Worm (Caenorhabditis elegans) whole organism, L2 larva: ENCODE data around the gene T05A7.6.

Experiments used
- R02D3.7 ChIP-seq: fragments of 150-350 bp; optimal IDR thresholded peaks from 2 replicates; lab custom pipeline; 2014; ENCODE audit warnings: missing biosample characterization, missing genetic modification characterization
- egl-27 ChIP-seq: sonication (generic microtip); optimal IDR thresholded peaks from 3 replicates; lab custom pipeline; 2017; ENCODE audit warnings: missing biosample characterization, missing genetic modification reagents, missing genetic modification characterization
- fos-1 ChIP-seq: fragments of 150-350 bp; optimal IDR thresholded peaks from 2 replicates; lab custom pipeline; 2014; ENCODE audit warnings: missing biosample characterization, missing genetic modification characterization
- mdl-1 ChIP-seq, 2 experiments: fragments of 150-350 bp in 1 of 2; sonication (generic microtip) in 1 of 2; optimal IDR thresholded peaks; 2 replicates each; lab custom pipeline; 2017; ENCODE audit warnings: missing biosample characterization in 2 of 2, missing genetic modification characterization in 2 of 2
- nhr-11 ChIP-seq: fragments of 150-350 bp; optimal IDR thresholded peaks from 2 replicates; lab custom pipeline; 2014; ENCODE audit warnings: missing biosample characterization, missing genetic modification characterization
- unc-55 ChIP-seq: fragments of 150-350 bp; sonication (generic microtip); optimal IDR thresholded peaks from 3 replicates; lab custom pipeline; 2014; ENCODE audit warnings: missing biosample characterization, missing genetic modification reagents, missing genetic modification characterization

ce11 chrII:4675481-4675880, 3.9 kb upstream of the T05A7.6 start, which contains the start of gene T05A7.3:
- TF ChIP-seq egl-27 (tag; lab: Kevin White, UChicago) (no peak), unc-55 (no peak), mdl-1 (tag; optimal IDR thresholded peaks at IDR 0.05; lab: Kevin White, UChicago) (no peak), nhr-11 (tag; lab: Kevin White, UChicago) (no peak), fos-1 (tag; lab: Kevin White, UChicago) (no peak), R02D3.7 (no peak)
